Worm (Caenorhabditis elegans) whole organism, young adult: Measurements from ENCODE around the gene ung-1.

Experiments
- B0019.2 ChIP-seq: fragments of 200-800 bp; sonication (Bioruptor generic); conservative IDR thresholded peaks from 2 replicates; pipeline ENCODE4 v1.3.6; 2022; ENCODE audit warnings: missing genetic modification reagents, missing genetic modification characterization, missing compliant biosample characterization
- F10E7.11 ChIP-seq: sonication (generic microtip); optimal IDR thresholded peaks from 2 replicates; lab custom pipeline; 2017; ENCODE audit warnings: mild to moderate bottlenecking, missing genetic modification characterization, moderate library complexity, missing compliant biosample characterization
- F52B5.7 ChIP-seq: sonication (generic microtip); optimal IDR thresholded peaks from 2 replicates; lab custom pipeline; 2016; ENCODE audit warnings: mild to moderate bottlenecking, missing genetic modification characterization, missing compliant biosample characterization
- F57C9.4 ChIP-seq: sonication (generic microtip); optimal IDR thresholded peaks from 2 replicates; lab custom pipeline; 2017; ENCODE audit warnings: mild to moderate bottlenecking, missing genetic modification characterization, missing compliant biosample characterization
- K12H6.12 ChIP-seq: fragments of 200-800 bp; sonication (Bioruptor generic); optimal IDR thresholded peaks from 2 replicates; lab custom pipeline; 2018; ENCODE audit warnings: mild to moderate bottlenecking, missing genetic modification characterization, missing compliant biosample characterization
- Y53F4B.3 ChIP-seq: fragments of 200-800 bp; sonication (Bioruptor generic); IDR thresholded peaks from 2 replicates; pipeline ENCODE4 v1.3.6; 2022; ENCODE audit warnings: missing genetic modification reagents, missing genetic modification characterization, missing compliant biosample characterization
- Y53G8AR.9 ChIP-seq: fragments of 200-800 bp; sonication (Bioruptor generic); conservative IDR thresholded peaks from 2 replicates; pipeline ENCODE4 v1.3.6; 2022; ENCODE audit warnings: missing genetic modification reagents, missing genetic modification characterization, missing compliant biosample characterization
- Y79H2A.3 ChIP-seq: fragments of 200-800 bp; sonication (Bioruptor generic); conservative IDR thresholded peaks from 2 replicates; pipeline ENCODE4 v1.3.6; 2022; ENCODE audit warnings: missing genetic modification reagents, missing genetic modification characterization, missing compliant biosample characterization
- Y95B8A.8 ChIP-seq: fragments of 200-800 bp; sonication (Bioruptor generic); IDR thresholded peaks from 2 replicates; pipeline ENCODE4 v1.3.6; 2022; ENCODE audit warnings: missing genetic modification reagents, missing genetic modification characterization, missing compliant biosample characterization
- ZK185.1 ChIP-seq: sonication (generic microtip); optimal IDR thresholded peaks from 2 replicates; lab custom pipeline; 2016; ENCODE audit warnings: mild to moderate bottlenecking, missing genetic modification characterization, missing compliant biosample characterization; ENCODE audit not compliant: poor library complexity, severe bottlenecking
- ama-1 ChIP-seq, 3 experiments: fragments of 150-350 bp in 1 of 3; sonication (generic microtip) in 2 of 3; optimal IDR thresholded peaks; 2 replicates each; lab custom pipeline; 2014 to 2018; ENCODE audit warnings: missing biosample characterization in 2 of 3, missing genetic modification characterization in 2 of 3, missing genetic modification reagents in 2 of 3
- attf-5 ChIP-seq: fragments of 200-800 bp; sonication (Bioruptor generic); optimal IDR thresholded peaks from 2 replicates; lab custom pipeline; 2018; ENCODE audit warnings: mild to moderate bottlenecking, missing genetic modification characterization, missing compliant biosample characterization
- attf-6 ChIP-seq: fragments of 200-800 bp; sonication (Bioruptor generic); IDR thresholded peaks from 2 replicates; pipeline ENCODE4 v1.3.6; 2022; ENCODE audit warnings: missing genetic modification reagents, missing genetic modification characterization, missing compliant biosample characterization
- cebp-1 ChIP-seq, 2 experiments: fragments of 200-800 bp in 1 of 2; sonication (Bioruptor generic) in 1 of 2; sonication (generic microtip) in 1 of 2; IDR thresholded peaks in 1 of 2; optimal IDR thresholded peaks in 1 of 2; 2 replicates each; pipeline versions ENCODE4 v1.3.6 to Lab custom; 2017 to 2022; ENCODE audit warnings: missing compliant biosample characterization in 2 of 2, missing genetic modification characterization in 2 of 2, mild to moderate bottlenecking in 1 of 2, missing genetic modification reagents in 1 of 2, moderate library complexity in 1 of 2
- cebp-2 ChIP-seq: fragments of 200-800 bp; sonication (Bioruptor generic); IDR thresholded peaks from 2 replicates; pipeline ENCODE4 v1.3.6; 2022; ENCODE audit warnings: missing genetic modification characterization, missing compliant biosample characterization
- dox-1 ChIP-seq: fragments of 200-800 bp; sonication (Bioruptor generic); IDR thresholded peaks from 2 replicates; pipeline ENCODE4 v1.3.6; 2022; ENCODE audit warnings: missing genetic modification reagents, missing genetic modification characterization, missing compliant biosample characterization
- dpl-1 ChIP-seq: fragments of 150-350 bp; optimal IDR thresholded peaks from 2 replicates; lab custom pipeline; 2014; ENCODE audit warnings: missing biosample characterization, missing genetic modification reagents, missing genetic modification characterization
- egl-44 ChIP-seq: fragments of 200-800 bp; sonication (Bioruptor generic); IDR thresholded peaks from 2 replicates; pipeline ENCODE4 v1.3.6; 2022; ENCODE audit warnings: missing genetic modification reagents, missing genetic modification characterization, missing compliant biosample characterization
- egrh-3 ChIP-seq: fragments of 200-800 bp; sonication (Bioruptor generic); IDR thresholded peaks from 2 replicates; pipeline ENCODE4 v1.3.6; 2022; ENCODE audit warnings: missing genetic modification reagents, missing genetic modification characterization, missing compliant biosample characterization
- ekl-4 ChIP-seq: fragments of 200-800 bp; sonication (Bioruptor generic); IDR thresholded peaks from 2 replicates; pipeline ENCODE4 v1.3.6; 2022; ENCODE audit warnings: missing genetic modification reagents, missing genetic modification characterization, missing compliant biosample characterization
- ets-4 ChIP-seq: fragments of 200-800 bp; sonication (Bioruptor generic); optimal IDR thresholded peaks from 2 replicates; lab custom pipeline; 2018; ENCODE audit warnings: mild to moderate bottlenecking, missing genetic modification characterization, missing compliant biosample characterization
- gei-17 ChIP-seq: fragments of 200-800 bp; sonication (Bioruptor generic); optimal IDR thresholded peaks from 2 replicates; lab custom pipeline; 2018; ENCODE audit warnings: mild to moderate bottlenecking, missing genetic modification characterization, missing compliant biosample characterization
- him-1 ChIP-seq: sonication (generic microtip); optimal IDR thresholded peaks from 2 replicates; lab custom pipeline; 2016; ENCODE audit warnings: missing genotype, missing genetic modification reagents, missing genetic modification characterization, missing compliant biosample characterization
- hlh-12 ChIP-seq: sonication (generic microtip); optimal IDR thresholded peaks from 2 replicates; lab custom pipeline; 2016; ENCODE audit warnings: missing genetic modification characterization, missing compliant biosample characterization
- hmg-20 ChIP-seq: fragments of 200-800 bp; sonication (Bioruptor generic); IDR thresholded peaks from 2 replicates; pipeline ENCODE4 v1.3.6; 2022; ENCODE audit warnings: missing genetic modification reagents, missing genetic modification characterization, missing compliant biosample characterization
- hsf-1 ChIP-seq: fragments of 200-800 bp; sonication (Bioruptor generic); IDR thresholded peaks from 2 replicates; pipeline ENCODE4 v1.3.6; 2022; ENCODE audit warnings: missing genetic modification reagents, missing genetic modification characterization, missing compliant biosample characterization
- lag-1 ChIP-seq: fragments of 200-800 bp; sonication (Bioruptor generic); IDR thresholded peaks from 2 replicates; pipeline ENCODE4 v1.3.6; 2022; ENCODE audit warnings: missing genetic modification reagents, missing genetic modification characterization, missing compliant biosample characterization
- lin-35 ChIP-seq, 3 experiments: fragments of 150-350 bp in 2 of 3; sonication (generic microtip) in 1 of 3; optimal IDR thresholded peaks; 2 replicates each; lab custom pipeline; 2014 to 2018; ENCODE audit warnings: missing biosample characterization in 3 of 3, missing genetic modification characterization in 3 of 3, missing genetic modification reagents in 3 of 3
- lin-40 ChIP-seq: sonication (generic microtip); optimal IDR thresholded peaks from 2 replicates; lab custom pipeline; 2016; ENCODE audit warnings: missing genetic modification characterization, mild to moderate bottlenecking, missing compliant biosample characterization, missing genotype, missing genetic modification reagents
- lin-54 ChIP-seq: fragments of 200-800 bp; sonication (Bioruptor generic); optimal IDR thresholded peaks from 2 replicates; lab custom pipeline; 2018; ENCODE audit warnings: mild to moderate bottlenecking, missing genetic modification characterization, missing compliant biosample characterization
- lir-1 ChIP-seq: fragments of 200-800 bp; sonication (Bioruptor generic); conservative IDR thresholded peaks from 2 replicates; pipeline ENCODE4 v1.3.6; 2022; ENCODE audit warnings: missing genetic modification reagents, missing genetic modification characterization, missing compliant biosample characterization
- madf-10 ChIP-seq: sonication (generic microtip); optimal IDR thresholded peaks from 2 replicates; lab custom pipeline; 2016; ENCODE audit warnings: mild to moderate bottlenecking, missing genetic modification characterization, missing compliant biosample characterization
- mel-28 ChIP-seq: sonication (generic microtip); optimal IDR thresholded peaks from 2 replicates; lab custom pipeline; 2016; ENCODE audit warnings: borderline replicate concordance, mild to moderate bottlenecking, missing genetic modification characterization, missing compliant biosample characterization
- nhr-90 ChIP-seq: sonication (generic microtip); optimal IDR thresholded peaks from 2 replicates; lab custom pipeline; 2016; ENCODE audit warnings: missing genotype, mild to moderate bottlenecking, missing genetic modification characterization, missing compliant biosample characterization
- pha-4 ChIP-seq: fragments of 150-350 bp; sonication (generic microtip); optimal IDR thresholded peaks from 2 replicates; lab custom pipeline; 2014; ENCODE audit warnings: missing biosample characterization, missing genetic modification reagents, missing genetic modification characterization
- rec-8 ChIP-seq, 2 experiments: sonication (generic microtip); optimal IDR thresholded peaks; 2 replicates each; lab custom pipeline; 2016; ENCODE audit warnings: mild to moderate bottlenecking in 2 of 2, missing genetic modification characterization in 2 of 2, missing genetic modification reagents in 2 of 2, missing genotype in 2 of 2, missing biosample characterization in 1 of 2, missing compliant biosample characterization in 1 of 2, moderate library complexity in 1 of 2
- repo-1 ChIP-seq: sonication (generic microtip); optimal IDR thresholded peaks from 2 replicates; lab custom pipeline; 2017; ENCODE audit warnings: mild to moderate bottlenecking, missing genetic modification characterization, missing compliant biosample characterization
- sdz-38 ChIP-seq: sonication (generic microtip); optimal IDR thresholded peaks from 2 replicates; lab custom pipeline; 2016; ENCODE audit warnings: missing genotype, missing genetic modification characterization, missing compliant biosample characterization
- snpc-1.1 ChIP-seq: sonication (generic microtip); optimal IDR thresholded peaks from 2 replicates; lab custom pipeline; 2017; ENCODE audit warnings: missing genetic modification characterization, mild to moderate bottlenecking, missing compliant biosample characterization, antibody characterized with exemption, moderate library complexity, missing genotype, missing genetic modification reagents; ENCODE audit not compliant: insufficient read depth
- snpc-4 ChIP-seq, 5 experiments: fragments of 150-350 bp in 1 of 5; sonication (generic microtip) in 4 of 5; optimal IDR thresholded peaks; 2 replicates each; lab custom pipeline; 2014 to 2018; ENCODE audit warnings: missing genetic modification characterization in 5 of 5, missing biosample characterization in 3 of 5, antibody characterized with exemption in 2 of 5, mild to moderate bottlenecking in 2 of 5, missing compliant biosample characterization in 2 of 5, missing genotype in 2 of 5, moderate library complexity in 2 of 5, missing genetic modification reagents in 1 of 5
- tbx-9 ChIP-seq: sonication (generic microtip); optimal IDR thresholded peaks from 2 replicates; lab custom pipeline; 2016; ENCODE audit warnings: borderline replicate concordance, missing genetic modification characterization, inconsistent platforms, missing compliant biosample characterization
- xnd-1 ChIP-seq: sonication (generic microtip); optimal IDR thresholded peaks from 2 replicates; lab custom pipeline; 2016; ENCODE audit warnings: missing genotype, missing genetic modification reagents, missing genetic modification characterization, missing compliant biosample characterization
- zfh-2 ChIP-seq: fragments of 200-800 bp; sonication (Bioruptor generic); conservative IDR thresholded peaks from 2 replicates; pipeline ENCODE4 v1.3.6; 2022; ENCODE audit warnings: missing genetic modification reagents, missing genetic modification characterization, missing compliant biosample characterization
- zim-3 ChIP-seq: sonication (generic microtip); optimal IDR thresholded peaks from 2 replicates; lab custom pipeline; 2017; ENCODE audit warnings: mild to moderate bottlenecking, missing genetic modification characterization, moderate library complexity, missing compliant biosample characterization
- ztf-18 ChIP-seq: sonication (generic microtip); optimal IDR thresholded peaks from 2 replicates; lab custom pipeline; 2016; ENCODE audit warnings: missing genotype, mild to moderate bottlenecking, missing genetic modification characterization, missing compliant biosample characterization
- ztf-26 ChIP-seq: sonication (generic microtip); optimal IDR thresholded peaks from 2 replicates; lab custom pipeline; 2017; ENCODE audit warnings: missing genetic modification characterization, missing compliant biosample characterization
- ztf-6 ChIP-seq: fragments of 200-800 bp; sonication (Bioruptor generic); IDR thresholded peaks from 2 replicates; pipeline ENCODE4 v1.3.6; 2022; ENCODE audit warnings: missing genetic modification reagents, missing genetic modification characterization, missing compliant biosample characterization

The ung-1 gene

ce11 chrIII:11981539-11981938, 7.6 kb upstream of the ung-1 start (continued):
- TF ChIP-seq ztf-6 (GFP tag; lab: Robert Waterston, UW) (no peak), lin-35 (GFP tag; optimal IDR thresholded peaks at IDR 0.05; lab: Kevin White, UChicago) (peak in 1 of 3 experiments; percentile 26), ets-4 (GFP tag; lab: Kevin White, UChicago) (no peak), lin-40 (no peak), ZK185.1 (tag; lab: Kevin White, UChicago) (no peak), attf-6 (GFP tag; lab: Robert Waterston, UW) (no peak), lir-1 (GFP tag; lab: Robert Waterston, UW) (no peak), lag-1 (GFP tag; lab: Robert Waterston, UW) (no peak), tbx-9 (no peak), egrh-3 (GFP tag; lab: Robert Waterston, UW) (0 out of 2 replicates have a peak, but pooled peaks have one; percentile 14), him-1 (no peak), repo-1 (tag; lab: Kevin White, UChicago) (no peak), F57C9.4 (tag; lab: Kevin White, UChicago) (no peak), K12H6.12 (tag; lab: Kevin White, UChicago) (peak; percentile 51), B0019.2 (GFP tag; lab: Robert Waterston, UW) (no peak), attf-5 (GFP tag; lab: Kevin White, UChicago) (peak; percentile 79), egl-44 (0 out of 2 replicates have a peak, but pooled peaks have one; percentile 35), mel-28 (tag; lab: Kevin White, UChicago) (no peak), Y95B8A.8 (no peak), zim-3 (tag; lab: Kevin White, UChicago) (no peak), snpc-4 (GFP tag; optimal IDR thresholded peaks at IDR 0.05; lab: Kevin White, UChicago) (no peak), snpc-4 (tag; optimal IDR thresholded peaks at IDR 0.05; lab: Kevin White, UChicago) (peak in 1 of 4 experiments; percentile 44), hsf-1 (GFP tag; lab: Robert Waterston, UW) (no peak), cebp-1 (GFP tag; IDR thresholded peaks at IDR 0.05; lab: Robert Waterston, UW) (no peak), cebp-1 (tag; optimal IDR thresholded peaks at IDR 0.05; lab: Kevin White, UChicago) (peak; percentile 43), F52B5.7 (tag; lab: Kevin White, UChicago) (no peak), ztf-26 (no peak), gei-17 (GFP tag; lab: Kevin White, UChicago) (no peak), ekl-4 (GFP tag; lab: Robert Waterston, UW) (0 out of 2 replicates have a peak, but pooled peaks have one; percentile 26), Y53G8AR.9 (no peak), snpc-1.1 (tag; lab: Kevin White, UChicago) (no peak), pha-4 (tag; lab: Kevin White, UChicago) (no peak), cebp-2 (GFP tag; lab: Robert Waterston, UW) (no peak), hlh-12 (tag; lab: Kevin White, UChicago) (no peak), hmg-20 (no peak), Y53F4B.3 (no peak), nhr-90 (tag; lab: Kevin White, UChicago) (no peak), lin-54 (GFP tag; lab: Kevin White, UChicago) (no peak), ama-1 (optimal IDR thresholded peaks at IDR 0.05; lab: Kevin White, UChicago) (no peak), ama-1 (GFP tag; optimal IDR thresholded peaks at IDR 0.05; lab: Kevin White, UChicago) (no peak), dpl-1 (no peak), xnd-1 (no peak), ztf-18 (tag; lab: Kevin White, UChicago) (no peak), dox-1 (peak; percentile 43), sdz-38 (no peak), madf-10 (tag; lab: Kevin White, UChicago) (peak; percentile 9), zfh-2 (GFP tag; lab: Robert Waterston, UW) (peak; percentile 94), rec-8 (tag; optimal IDR thresholded peaks at IDR 0.05; lab: Kevin White, UChicago) (no peak), F10E7.11 (no peak), Y79H2A.3 (GFP tag; lab: Robert Waterston, UW) (no peak)
